Fruit fly (Drosophila melanogaster) whole organism, larva: ENCODE measurements around the gene CG10353.

ENCODE experiments used
- noc ChIP-seq: fragments of 200-800 bp; sonication (Bioruptor generic); optimal IDR thresholded peaks from 3 replicates; lab custom pipeline; 2019; ENCODE audit warnings: missing biosample characterization, mild to moderate bottlenecking, missing genetic modification characterization, moderate library complexity

The CG10353 gene

DNA sequence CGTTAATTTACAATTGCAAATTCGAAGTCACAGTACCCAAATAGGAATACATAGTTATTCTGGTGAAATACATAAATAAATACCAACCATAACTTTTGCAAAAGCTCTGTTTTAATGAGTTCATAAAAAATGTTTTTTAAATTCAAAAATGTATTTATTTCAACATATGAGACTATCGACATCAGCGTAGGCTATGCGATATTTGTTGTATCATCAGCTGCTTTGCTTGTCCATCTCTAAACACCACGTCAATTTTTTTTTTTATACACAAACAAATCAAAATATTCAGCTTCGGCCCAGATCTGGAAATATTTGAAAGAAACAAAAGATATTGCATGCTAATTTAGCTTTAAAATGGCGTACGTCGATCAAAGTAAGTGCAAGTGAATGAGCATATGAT is 1.2 kb upstream of the CG10353 start, which contains the start of gene CG1840:
Gene CG1840, plus strand, starts transcription at position 211 of the 400 bp plus-strand sequence.
- TF ChIP-seq noc (tag; lab: Kevin White, UChicago), result no peak

DNA sequence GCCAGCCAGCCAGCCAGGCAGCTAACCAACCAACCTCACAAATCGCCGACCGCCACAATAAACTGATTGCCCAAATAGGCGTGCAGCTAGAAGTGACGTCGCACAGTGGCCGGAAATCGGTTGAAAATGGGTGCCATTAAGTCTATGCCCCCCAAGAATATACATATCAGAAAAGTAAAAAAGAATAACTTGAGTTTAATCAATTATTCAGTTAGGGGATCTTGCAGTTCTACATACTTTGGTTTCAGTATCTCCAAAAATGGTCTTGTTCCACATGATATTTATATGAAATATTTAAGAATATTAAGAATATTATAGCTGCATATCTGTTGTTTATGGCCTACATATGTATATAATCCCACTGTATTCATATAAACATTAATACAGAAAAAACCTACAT is 1.6 kb downstream of the CG10353 start:
- TF ChIP-seq noc (tag; lab: Kevin White, UChicago), result peak; percentile 64

dm6 chrX:11884134-11884533 is 2.8 kb downstream of the CG10353 start:
- no peak for TF ChIP-seq noc (tag; lab: Kevin White, UChicago)

DNA sequence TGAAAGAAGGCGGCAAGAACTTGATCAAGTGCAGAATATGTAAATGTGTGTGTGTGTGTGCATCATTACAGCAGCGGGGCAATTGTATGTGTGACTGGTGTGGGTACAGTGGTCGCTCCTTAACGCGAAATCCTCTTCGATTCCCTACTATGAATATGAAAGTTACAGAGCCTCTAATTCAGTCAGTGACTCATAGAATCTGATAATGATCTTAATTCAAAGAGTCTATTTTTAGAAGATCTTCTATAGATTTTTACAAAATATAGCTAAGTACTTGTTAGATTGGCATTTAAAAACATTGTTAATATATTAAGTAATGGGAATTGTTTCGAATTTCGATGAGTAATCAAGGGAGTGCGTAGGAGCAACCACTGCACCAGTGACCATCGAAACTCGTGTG is 4.5 kb downstream of the CG10353 start:
- TF ChIP-seq noc (tag; lab: Kevin White, UChicago), result no peak

DNA sequence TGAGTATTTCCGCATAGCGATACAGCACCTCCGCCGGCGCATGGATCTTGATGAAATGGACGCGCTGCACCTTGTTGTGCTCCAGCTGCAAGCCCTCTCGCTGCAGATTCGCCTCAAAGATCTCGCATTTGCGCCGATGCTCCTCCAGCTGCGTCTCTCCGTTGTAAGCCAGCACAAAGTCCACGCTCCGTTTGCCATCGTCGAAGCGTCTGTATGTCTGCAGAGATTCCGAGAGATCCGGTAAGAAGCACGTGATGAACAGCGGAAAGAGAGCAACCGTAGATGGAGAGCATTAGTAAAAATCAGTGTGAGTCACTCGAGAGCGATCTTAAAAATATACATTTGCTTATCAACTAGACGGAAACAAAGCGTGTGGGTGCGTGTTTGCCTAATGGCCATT is 5.3 kb downstream of the CG10353 start:
- TF ChIP-seq noc (tag; lab: Kevin White, UChicago), result no peak

dm6 chrX:11877165-11877564 is 9.8 kb downstream of the CG10353 start, which contains the start of gene CG10352:
Gene CG10352, minus strand, starts transcription at chrX:11877168.
- TF ChIP-seq noc (tag; lab: Kevin White, UChicago), result no peak

DNA sequence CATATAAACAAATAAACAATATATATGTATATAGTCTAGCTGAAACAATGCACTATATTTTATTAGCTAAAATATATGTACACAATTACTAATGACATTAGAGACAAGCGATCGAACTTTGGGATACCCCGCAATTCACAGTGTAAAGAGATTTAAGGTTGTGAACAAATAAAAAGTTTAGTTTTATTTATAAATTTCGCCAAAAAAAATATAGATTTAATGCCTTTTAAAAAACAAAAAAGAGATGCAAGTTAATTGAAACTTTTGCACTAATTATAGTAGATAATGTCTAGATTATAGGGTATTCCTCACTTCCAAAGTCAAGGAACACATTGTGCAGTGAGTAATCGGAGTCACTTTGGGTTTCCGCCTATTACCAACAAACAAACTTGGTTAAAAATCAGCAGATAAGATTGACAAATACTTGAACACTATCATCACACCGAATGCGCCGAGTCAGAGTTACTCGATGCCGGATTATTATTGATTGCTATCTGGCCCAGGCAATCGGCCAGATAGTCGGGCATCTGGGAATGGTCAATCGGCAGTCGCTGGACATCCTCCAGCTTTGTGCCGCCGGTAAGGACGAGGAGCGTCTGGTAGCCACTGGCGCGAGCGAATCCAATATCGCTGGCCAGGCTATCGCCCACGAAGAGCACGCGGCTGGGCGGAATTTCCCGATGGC is 11.7 kb downstream of the CG10353 start:
- TF ChIP-seq noc (tag; lab: Kevin White, UChicago), result peak; percentile 40

- TF ChIP-seq noc (tag; lab: Kevin White, UChicago), result no peak
These were observed 13.8 kb downstream of the CG10353 start, which contains the start of gene CG15739 for dm6 chrX:11873116-11873515. Gene CG15739, plus strand, starts transcription at chrX:11873319.

dm6 chrX:11872517-11872916 is 14.4 kb downstream of the CG10353 start, which contains the start of gene BORCS5:
Gene BORCS5, minus strand, starts transcription at chrX:11872779.
- TF ChIP-seq noc (tag; lab: Kevin White, UChicago), result no peak

DNA sequence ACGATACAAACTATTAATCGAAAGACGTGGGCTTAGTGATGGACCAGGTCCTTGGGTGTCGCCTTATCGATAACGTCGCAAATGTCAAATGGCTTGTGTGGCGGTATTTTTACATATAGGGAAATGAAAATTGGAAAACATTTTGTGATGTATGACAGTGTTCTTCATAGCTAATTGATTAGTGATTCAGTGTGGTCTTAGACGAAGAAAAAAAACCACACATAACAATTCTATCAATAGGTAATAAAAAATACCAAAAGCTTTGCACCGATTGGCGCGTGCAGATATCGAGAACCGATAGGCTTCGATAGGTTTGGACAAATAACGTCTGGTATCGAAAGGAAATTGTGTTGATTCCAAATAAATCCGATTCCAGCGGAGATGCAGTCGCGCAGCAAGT is 18.1 kb downstream of the CG10353 start, which contains the start of the genes Nrd1 and CG1847:
Gene Nrd1, minus strand, starts transcription at position 28 of the 400 bp plus-strand sequence.
Gene CG1847, plus strand, starts transcription at position 305 of the 400 bp plus-strand sequence.
- no peak for TF ChIP-seq noc (tag; lab: Kevin White, UChicago)

dm6 chrX:11858439-11858813 is 28.5 kb downstream of the CG10353 start:
- TF ChIP-seq noc (tag; lab: Kevin White, UChicago), result no peak

DNA sequence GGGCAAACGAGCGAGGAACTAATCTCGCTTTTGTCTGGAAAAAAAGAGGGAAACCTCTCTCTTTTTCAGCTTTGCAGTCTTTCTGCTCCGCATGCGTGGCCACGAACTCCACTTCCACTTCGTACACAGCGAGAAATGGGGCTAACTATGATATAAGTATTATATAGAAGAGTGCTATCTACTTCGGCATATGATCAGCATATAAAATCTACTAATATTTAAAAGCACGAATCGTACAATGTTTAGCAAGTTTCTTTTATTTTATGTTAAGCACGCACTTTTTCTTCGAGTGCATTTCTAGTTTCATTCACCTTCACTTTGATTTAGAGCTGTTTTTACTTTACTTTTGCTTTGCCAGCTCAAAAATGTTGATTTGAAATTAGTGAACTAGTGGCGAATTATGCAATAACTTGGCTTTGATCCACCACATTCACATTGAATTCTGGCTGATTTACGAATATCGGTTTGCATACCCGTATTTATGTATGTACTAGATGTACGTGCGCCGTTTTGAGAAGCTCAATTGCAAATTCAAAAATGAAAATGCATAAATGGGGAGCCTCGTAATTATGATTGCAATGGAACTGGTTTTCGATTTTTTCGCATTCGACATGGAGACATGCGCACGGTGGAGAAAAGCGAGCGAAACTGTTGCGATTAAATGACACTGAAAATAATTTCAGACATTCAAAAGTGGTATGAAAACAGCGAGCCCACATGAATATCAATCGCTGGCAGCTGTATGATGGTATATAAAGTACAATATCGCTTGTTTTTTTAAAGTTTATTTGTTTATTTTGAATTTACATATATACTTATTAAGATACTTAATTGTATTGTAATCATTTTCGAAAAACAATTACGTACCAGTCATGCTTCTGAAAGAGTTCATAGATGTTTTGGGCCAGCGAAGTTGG is 29.2 kb downstream of the CG10353 start:
- peak; percentile 77 for TF ChIP-seq noc (tag; lab: Kevin White, UChicago)

- no peak for TF ChIP-seq noc (tag; lab: Kevin White, UChicago)
These were observed 30.1 kb downstream of the CG10353 start for dm6 chrX:11856867-11857266.

- TF ChIP-seq noc (tag; lab: Kevin White, UChicago), result no peak
These were observed 31.0 kb downstream of the CG10353 start for dm6 chrX:11855950-11856349.

DNA sequence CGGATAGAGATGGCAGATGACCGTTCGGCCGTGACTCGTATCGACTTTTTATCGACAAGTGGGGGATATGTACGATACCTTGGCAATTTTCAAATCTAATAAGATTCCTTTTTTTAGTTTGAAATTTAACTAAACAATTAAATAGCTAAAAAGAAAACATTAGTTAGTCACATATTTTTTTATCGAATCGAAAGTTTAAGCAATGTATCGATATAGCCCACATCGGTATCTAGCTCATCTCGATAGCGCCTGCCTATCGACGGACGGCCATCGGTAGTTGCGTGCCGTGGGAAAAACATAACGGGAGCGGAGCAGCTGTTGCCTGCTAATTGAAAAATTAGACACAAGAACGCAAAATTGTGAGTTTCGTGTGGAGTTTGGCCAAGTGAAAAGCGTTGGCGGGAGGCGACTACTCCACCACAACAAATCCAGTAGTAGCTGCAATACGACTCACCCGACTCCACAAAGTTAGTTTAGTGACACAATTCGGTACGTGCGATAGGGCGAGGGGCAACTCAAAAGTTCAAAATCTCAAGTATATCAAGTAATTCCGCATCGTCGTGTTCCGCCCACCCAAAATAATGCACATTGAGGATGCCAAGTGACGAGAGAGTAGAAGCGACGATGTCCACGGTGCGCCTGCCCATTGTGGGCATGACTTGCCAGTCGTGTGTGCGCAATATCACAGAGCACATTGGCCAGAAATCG is 32.0 kb downstream of the CG10353 start, which contains the start of the genes CG10347 and ATP7:
Gene CG10347, minus strand, starts transcription at position 174 of the 708 bp plus-strand sequence.
Gene ATP7, plus strand, starts transcription at position 265 of the 708 bp plus-strand sequence.
- peak; percentile 30 for TF ChIP-seq noc (tag; lab: Kevin White, UChicago)
